Fruit fly (Drosophila melanogaster): ENCODE measurements around the gene CG42821.
A peak's percentile ranks its signal among the peaks of the same experiment; 100 is the strongest.

Gene CG42821

dm6 chr3R:17401289-17401752 lies 11.6 kb upstream of the CG42821 start (continued):
- no peak for TF ChIP-seq CG7372 (GFP tag; IDR thresholded peaks at IDR 0.05)
- peak; percentile 83 for TF ChIP-seq lilli (GFP tag; optimal IDR thresholded peaks at IDR 0.05)
- TF ChIP-seq repo (GFP tag; optimal IDR thresholded peaks at IDR 0.05) = no peak
- TF ChIP-seq gsb (GFP tag; IDR thresholded peaks at IDR 0.05) = no peak
- TF ChIP-seq h (optimal IDR thresholded peaks at IDR 0.05) = no peak
- TF ChIP-seq Hey (tag; optimal IDR thresholded peaks at IDR 0.05) = no peak
- peak; percentile 39 for TF ChIP-seq CG13624 (GFP tag; optimal IDR thresholded peaks at IDR 0.05)
- TF ChIP-seq aop (GFP tag; IDR thresholded peaks at IDR 0.05) = no peak
- peak; percentile 69 for TF ChIP-seq NfI (GFP tag; optimal IDR thresholded peaks at IDR 0.05)
- TF ChIP-seq pita (GFP tag; optimal IDR thresholded peaks at IDR 0.05) = no peak
- TF ChIP-seq CG17612 (GFP tag; IDR thresholded peaks at IDR 0.05) = no peak
- peak; percentile 11; the same call in 1 of the 3 replicates for TF ChIP-seq CG14050 (GFP tag; IDR thresholded peaks at IDR 0.05)
- peak; percentile 74 for TF ChIP-seq CG14860 (GFP tag; IDR thresholded peaks at IDR 0.05; ENCODE audit: partially characterized antibody)
- no peak for TF ChIP-seq CG6254 (GFP tag; optimal IDR thresholded peaks at IDR 0.05)
- TF ChIP-seq CG13123 (GFP tag; optimal IDR thresholded peaks at IDR 0.05) = no peak
- TF ChIP-seq D19A (tag; optimal IDR thresholded peaks at IDR 0.05) = peak; percentile 2
- TF ChIP-seq eve (GFP tag; optimal IDR thresholded peaks at IDR 0.05) = no peak
- no peak for TF ChIP-seq nau (GFP tag; optimal IDR thresholded peaks at IDR 0.05)
- no peak for TF ChIP-seq MTF-1 (GFP tag; optimal IDR thresholded peaks at IDR 0.05; ENCODE audit: borderline replicate concordance)
- peak; percentile 40 for TF ChIP-seq B-H2 (GFP tag; optimal IDR thresholded peaks at IDR 0.05)
- TF ChIP-seq CHES-1-like (GFP tag; optimal IDR thresholded peaks at IDR 0.05) = peak; percentile 67
- peak; percentile 11 for TF ChIP-seq twi (tag; optimal IDR thresholded peaks at IDR 0.05)
- peak; percentile 96 for TF ChIP-seq chinmo (GFP tag; IDR thresholded peaks at IDR 0.05; ENCODE audit: partially characterized antibody)
- peak; percentile 63; the same call in 1 of the 2 replicates for TF ChIP-seq sna (GFP tag; IDR thresholded peaks at IDR 0.05; ENCODE audit: partially characterized antibody)
- peak; percentile 67 for TF ChIP-seq CG13775 (GFP tag; optimal IDR thresholded peaks at IDR 0.05)
- peak; percentile 46 for TF ChIP-seq CG4282 (GFP tag; optimal IDR thresholded peaks at IDR 0.05)
- peak; percentile 8 for TF ChIP-seq CG12236 (GFP tag; optimal IDR thresholded peaks at IDR 0.05)
- TF ChIP-seq Scr (GFP tag; IDR thresholded peaks at IDR 0.05; ENCODE audit: partially characterized antibody) = peak; percentile 84
- peak; percentile 73; the same call in 2 of the 3 replicates for TF ChIP-seq CG7963 (GFP tag; IDR thresholded peaks at IDR 0.05; ENCODE audit: partially characterized antibody)
- peak; percentile 81 for TF ChIP-seq stwl (tag; optimal IDR thresholded peaks at IDR 0.05)
- TF ChIP-seq CG3995 (GFP tag; optimal IDR thresholded peaks at IDR 0.05) = peak; percentile 45
- peak; percentile 53 for TF ChIP-seq CG12155 (GFP tag; optimal IDR thresholded peaks at IDR 0.05)
- TF ChIP-seq CG31388 (GFP tag; optimal IDR thresholded peaks at IDR 0.05) = no peak
- peak; percentile 37 for TF ChIP-seq CG31441 (GFP tag; IDR thresholded peaks at IDR 0.05)
- TF ChIP-seq klu (GFP tag; IDR thresholded peaks at IDR 0.05) = no peak
- TF ChIP-seq eyg (GFP tag; optimal IDR thresholded peaks at IDR 0.05) = peak; percentile 20
- no peak for TF ChIP-seq Sin3A (optimal IDR thresholded peaks at IDR 0.05)
- TF ChIP-seq HmgD (GFP tag; optimal IDR thresholded peaks at IDR 0.05) = no peak
- TF ChIP-seq CG15269 (tag; optimal IDR thresholded peaks at IDR 0.05) = peak; percentile 49
- peak; percentile 50 for TF ChIP-seq Nf-YC (tag; optimal IDR thresholded peaks at IDR 0.05)
- no peak for TF ChIP-seq gt (GFP tag; IDR thresholded peaks at IDR 0.05)
- TF ChIP-seq sc (optimal IDR thresholded peaks at IDR 0.05) = no peak
- TF ChIP-seq sc (GFP tag; optimal IDR thresholded peaks at IDR 0.05) = no peak
- TF ChIP-seq wek (GFP tag; optimal IDR thresholded peaks at IDR 0.05) = no peak
- no peak for TF ChIP-seq CG4707 (GFP tag; optimal IDR thresholded peaks at IDR 0.05)
- TF ChIP-seq CG11560 (tag; IDR thresholded peaks at IDR 0.05) = no peak
- TF ChIP-seq Hmr (GFP tag; optimal IDR thresholded peaks at IDR 0.05) = peak; percentile 71
- no peak for TF ChIP-seq nerfin-1 (tag; optimal IDR thresholded peaks at IDR 0.05)
- TF ChIP-seq D (optimal IDR thresholded peaks at IDR 0.05) = no peak
- no peak for TF ChIP-seq D (GFP tag; optimal IDR thresholded peaks at IDR 0.05)
- no peak for TF ChIP-seq sima (GFP tag; optimal IDR thresholded peaks at IDR 0.05)
- peak; percentile 57 for TF ChIP-seq CG13424 (tag; optimal IDR thresholded peaks at IDR 0.05)

Measured in whole organism, embryonic.